Worm (Caenorhabditis elegans): Measurements from ENCODE around the gene T05G5.4.

DNA sequence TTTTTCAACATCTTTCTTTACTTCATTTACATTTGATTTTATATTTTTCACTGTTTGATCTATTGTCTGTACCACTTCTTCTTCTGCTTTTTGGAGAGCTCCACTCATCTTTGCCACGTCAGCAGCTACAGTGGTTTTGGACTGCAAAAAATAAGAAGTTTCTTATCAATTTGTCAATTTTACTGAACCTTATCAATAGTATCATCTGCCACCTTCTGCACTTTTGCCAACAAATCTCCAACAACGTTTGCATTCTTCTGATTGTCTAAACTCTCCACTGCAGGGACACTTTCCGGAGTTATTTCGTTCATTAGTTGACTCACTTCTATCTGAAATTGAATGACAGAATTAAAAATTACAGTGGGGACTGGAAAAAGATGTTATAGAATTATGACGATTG lies 38.0 kb downstream of the T05G5.4 start:
- TF ChIP-seq ref-1 (GFP tag; conservative IDR thresholded peaks at IDR 0.05): no peak
- TF ChIP-seq med-1 (GFP tag; optimal IDR thresholded peaks at IDR 0.05; ENCODE audit: insufficient read depth): no peak
- no peak for TF ChIP-seq flt-1 (GFP tag; IDR thresholded peaks at IDR 0.05)
- TF ChIP-seq tab-1 (GFP tag; IDR thresholded peaks at IDR 0.05): no peak
